Fruit fly (Drosophila melanogaster) Kc167 (cell line): ENCODE results near the gene sky.

ENCODE experiments used
- Sin3A ChIP-seq: fragments of >200 bp; optimal IDR thresholded peaks from 2 replicates; lab custom pipeline; 2018; ENCODE audit warnings: missing external identifiers
- h ChIP-seq: fragments of >200 bp; optimal IDR thresholded peaks from 3 replicates; lab custom pipeline; 2018; ENCODE audit warnings: missing external identifiers
- insv ChIP-seq: fragments of >200 bp; optimal IDR thresholded peaks from 3 replicates; lab custom pipeline; 2018; ENCODE audit warnings: missing external identifiers
- psq ChIP-seq: fragments of >200 bp; optimal IDR thresholded peaks from 2 replicates; lab custom pipeline; 2017; ENCODE audit warnings: missing external identifiers
- ttk ChIP-seq: sonication (Bioruptor generic); optimal IDR thresholded peaks from 2 replicates; lab custom pipeline; 2017; ENCODE audit warnings: missing external identifiers

DNA sequence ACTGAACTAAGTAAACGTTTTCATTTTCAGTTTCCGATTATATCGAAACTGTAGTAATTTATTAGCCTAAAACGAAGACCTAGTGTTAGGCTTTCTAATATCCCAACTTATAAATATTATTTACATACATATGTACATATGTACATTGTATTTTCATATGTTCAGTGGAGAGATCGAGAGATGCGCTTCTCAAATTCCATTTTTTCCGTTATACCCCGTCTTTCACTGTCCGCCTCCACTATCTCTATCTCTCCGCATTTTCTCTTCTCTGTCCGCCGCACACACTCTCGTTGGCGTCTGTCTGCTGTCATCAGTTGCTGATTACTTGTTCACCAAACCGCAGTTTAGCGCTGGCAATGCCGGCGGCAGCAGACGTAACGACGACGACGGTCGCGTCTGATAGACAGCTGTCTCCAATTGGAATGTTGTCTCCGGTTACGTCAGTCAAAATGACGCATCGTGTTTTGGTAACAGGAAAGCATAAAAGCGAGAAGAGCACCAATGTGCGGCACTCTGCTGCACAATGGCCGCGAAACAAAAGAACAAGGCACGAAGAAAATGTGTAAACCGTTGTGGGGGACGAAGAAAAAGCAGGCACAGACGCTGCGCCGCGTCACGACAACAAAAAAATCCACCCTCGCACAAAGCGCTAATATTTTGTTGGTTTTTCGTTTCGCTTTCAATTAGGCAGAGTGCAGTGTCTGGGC, 96.1 kb downstream of the sky start, which contains the start of gene CG9331:
- TF ChIP-seq h (lab: Kevin White, UChicago) (no peak), insv (lab: Kevin White, UChicago) (no peak), psq (lab: Kevin White, UChicago) (no peak), ttk (lab: Kevin White, UChicago) (no peak), Sin3A (lab: Kevin White, UChicago) (no peak)
